Fruit fly (Drosophila melanogaster): ENCODE results near the gene nonC.

Gene nonC

dm6 chrX:6876343-6876742 is 52.0 kb downstream of the nonC start:
- no peak for TF ChIP-seq Hr83 (GFP tag; optimal IDR thresholded peaks at IDR 0.05; ENCODE audit: poor library complexity, severe bottlenecking)
- peak; percentile 80 for TF ChIP-seq Dfd (GFP tag; optimal IDR thresholded peaks at IDR 0.05)
- TF ChIP-seq woc (GFP tag; optimal IDR thresholded peaks at IDR 0.05), result no peak
- TF ChIP-seq brk (GFP tag; optimal IDR thresholded peaks at IDR 0.05), result no peak
